Worm (Caenorhabditis elegans): ENCODE data around the gene gldi-5.

- no peak for TF ChIP-seq mab-5 (tag; optimal IDR thresholded peaks at IDR 0.05)
- TF ChIP-seq drap-1 (GFP tag; optimal IDR thresholded peaks at IDR 0.05), result no peak
Observed at ce11 chrIII:3677378-3677777, 48.9 kb downstream of the gldi-5 start.
